Fruit fly (Drosophila melanogaster) whole organism, larva: ENCODE results near the gene Enoph.

Experiments used
- noc ChIP-seq: fragments of 200-800 bp; sonication (Bioruptor generic); optimal IDR thresholded peaks from 3 replicates; lab custom pipeline; 2019; ENCODE audit warnings: missing biosample characterization, mild to moderate bottlenecking, missing genetic modification characterization, moderate library complexity

Gene Enoph

dm6 chr3R:5256462-5257146, at the start of gene Enoph, which contains the start of gene Hph:
Gene Enoph (minus strand): TSS chr3R:5256681.
Gene Hph (plus strand): TSS chr3R:5257037.
- TF ChIP-seq noc (tag; lab: Kevin White, UChicago) = peak; percentile 77

dm6 chr3R:5305850-5306483, 49.5 kb upstream of the Enoph start:
- TF ChIP-seq noc (tag; lab: Kevin White, UChicago) = peak; percentile 26

- TF ChIP-seq noc (tag; lab: Kevin White, UChicago) = peak; percentile 90
Measured at dm6 chr3R:5302939-5303777, 46.7 kb upstream of the Enoph start.

DNA sequence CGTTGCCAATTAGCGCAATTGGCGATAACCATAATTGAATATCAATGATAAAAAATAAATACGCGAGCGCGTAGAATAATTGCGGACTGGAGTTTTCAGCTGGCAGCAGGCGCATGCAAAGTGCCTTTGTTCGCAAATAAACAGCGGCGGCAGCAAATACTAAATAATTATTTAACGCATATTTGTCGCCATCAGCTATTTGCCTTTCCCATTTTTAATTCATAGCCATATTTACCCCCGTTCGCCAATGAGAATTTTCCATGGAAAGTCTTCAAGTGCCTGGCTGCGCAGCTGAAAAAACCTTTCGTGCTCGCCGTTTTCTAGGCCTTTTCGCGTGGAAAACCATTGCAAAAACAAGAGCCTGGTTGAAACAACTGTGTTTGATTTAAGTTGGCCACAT, 45.4 kb upstream of the Enoph start:
- peak; percentile 60 for TF ChIP-seq noc (tag; lab: Kevin White, UChicago)

DNA sequence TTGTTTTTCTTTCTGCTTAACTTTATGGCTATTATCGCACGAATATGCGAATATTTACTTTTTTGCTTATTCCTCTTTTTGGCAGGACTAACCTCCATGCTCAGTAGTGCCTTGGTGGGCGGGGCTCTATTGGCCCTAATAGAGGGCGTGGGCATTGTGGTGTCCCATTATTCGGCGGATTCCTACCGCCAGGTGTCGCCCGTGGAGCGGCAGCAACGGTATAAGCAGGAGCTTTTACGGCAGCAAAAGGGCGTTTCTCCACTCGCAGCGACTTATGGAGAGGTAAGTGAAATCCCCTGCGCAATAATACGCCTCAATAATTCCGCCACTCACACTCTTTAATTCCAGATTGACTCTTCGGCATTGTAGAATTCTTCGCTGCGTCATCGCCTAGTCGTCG, 44.1 kb upstream of the Enoph start:
- no peak for TF ChIP-seq noc (tag; lab: Kevin White, UChicago)

DNA sequence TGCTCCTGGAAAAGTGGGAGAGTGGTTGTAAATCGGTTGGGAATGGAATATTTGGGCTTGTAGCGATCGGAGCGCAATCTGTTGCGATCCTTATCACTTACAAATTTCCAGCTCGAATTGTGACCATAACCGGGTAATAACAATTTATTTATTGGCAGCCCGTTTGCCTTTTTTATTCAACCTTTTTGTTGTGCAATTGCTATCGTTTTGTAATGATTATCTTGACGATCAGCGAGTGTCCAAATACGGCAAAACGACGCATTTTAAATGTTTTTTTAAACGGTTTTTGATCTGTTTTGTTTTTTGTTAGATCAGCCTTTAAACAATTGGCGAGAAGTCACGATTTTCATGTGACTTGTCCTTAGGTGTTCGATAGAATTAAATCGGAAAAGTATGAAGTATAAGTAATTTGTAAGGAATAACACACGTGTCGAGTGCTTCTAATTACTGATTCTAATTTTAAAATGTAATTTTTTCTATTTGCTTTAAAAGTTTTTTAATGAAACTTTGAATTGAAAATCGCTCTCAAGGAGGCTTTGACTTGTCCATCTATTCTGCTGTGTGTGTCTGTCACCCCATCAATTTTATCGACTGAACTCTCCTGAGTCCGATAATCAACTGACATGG, 43.2 kb upstream of the Enoph start, which contains the start of gene Tim17b1:
Gene Tim17b1, plus strand, starts transcription at position 577 of the 627 bp plus-strand sequence.
- TF ChIP-seq noc (tag; lab: Kevin White, UChicago) = no peak

DNA sequence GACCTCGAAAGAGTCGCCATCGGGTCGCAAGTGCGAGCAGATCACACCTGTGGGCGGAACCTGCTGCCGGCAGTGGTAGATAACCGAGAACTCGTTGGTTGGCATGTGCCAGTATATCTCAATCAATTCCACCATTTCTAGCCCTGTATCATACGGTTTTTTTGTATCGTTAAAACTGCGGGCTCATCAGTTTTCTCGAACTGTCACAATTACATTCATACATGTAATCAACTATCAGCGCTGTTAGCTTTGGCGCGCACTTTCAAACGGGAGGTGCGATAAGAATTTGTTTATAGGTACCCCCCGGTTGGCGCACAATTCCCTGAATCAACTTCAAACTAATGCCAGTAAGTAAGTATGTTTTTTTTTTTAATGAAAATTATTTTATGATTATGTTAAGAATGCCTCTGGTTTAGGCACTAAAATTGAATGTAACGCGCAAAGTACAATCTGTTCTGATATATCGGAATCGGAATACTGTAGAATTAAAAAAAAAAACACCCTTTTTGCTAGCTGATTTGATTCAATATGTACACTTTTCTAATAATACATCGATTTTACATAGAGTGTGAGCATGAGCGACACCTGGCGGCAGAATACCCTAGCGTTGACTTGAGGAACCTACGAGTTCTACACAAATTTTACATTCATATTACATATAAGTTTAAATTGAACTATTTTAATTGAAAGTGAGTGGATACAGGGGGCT, 42.3 kb upstream of the Enoph start:
- TF ChIP-seq noc (tag; lab: Kevin White, UChicago) = peak; percentile 0

- no peak for TF ChIP-seq noc (tag; lab: Kevin White, UChicago)
Measured at dm6 chr3R:5297315-5297714, 40.8 kb upstream of the Enoph start.

- peak; percentile 10 for TF ChIP-seq noc (tag; lab: Kevin White, UChicago)
Measured at dm6 chr3R:5295090-5295489, 38.6 kb upstream of the Enoph start.

- TF ChIP-seq noc (tag; lab: Kevin White, UChicago) = no peak
Measured at dm6 chr3R:5290738-5291137, 34.3 kb upstream of the Enoph start.

DNA sequence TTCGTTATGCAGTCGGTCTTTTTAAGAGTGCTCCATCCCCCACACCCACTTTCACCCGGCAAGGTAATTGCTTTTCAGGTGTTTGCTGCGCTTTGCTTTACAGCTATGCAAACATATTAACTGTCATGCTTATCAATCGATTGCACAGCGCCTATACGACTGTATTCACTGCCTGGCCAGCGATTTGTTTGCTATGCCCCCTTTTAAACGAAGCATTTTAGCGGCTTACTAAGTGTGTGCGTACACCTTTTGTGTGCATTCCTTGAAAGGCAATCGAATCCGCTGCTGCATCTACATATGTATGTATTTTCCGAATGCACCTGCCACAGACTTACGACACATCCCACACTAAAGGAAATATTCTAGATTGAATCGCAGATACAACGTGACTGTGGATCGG, 31.5 kb upstream of the Enoph start:
- no peak for TF ChIP-seq noc (tag; lab: Kevin White, UChicago)

DNA sequence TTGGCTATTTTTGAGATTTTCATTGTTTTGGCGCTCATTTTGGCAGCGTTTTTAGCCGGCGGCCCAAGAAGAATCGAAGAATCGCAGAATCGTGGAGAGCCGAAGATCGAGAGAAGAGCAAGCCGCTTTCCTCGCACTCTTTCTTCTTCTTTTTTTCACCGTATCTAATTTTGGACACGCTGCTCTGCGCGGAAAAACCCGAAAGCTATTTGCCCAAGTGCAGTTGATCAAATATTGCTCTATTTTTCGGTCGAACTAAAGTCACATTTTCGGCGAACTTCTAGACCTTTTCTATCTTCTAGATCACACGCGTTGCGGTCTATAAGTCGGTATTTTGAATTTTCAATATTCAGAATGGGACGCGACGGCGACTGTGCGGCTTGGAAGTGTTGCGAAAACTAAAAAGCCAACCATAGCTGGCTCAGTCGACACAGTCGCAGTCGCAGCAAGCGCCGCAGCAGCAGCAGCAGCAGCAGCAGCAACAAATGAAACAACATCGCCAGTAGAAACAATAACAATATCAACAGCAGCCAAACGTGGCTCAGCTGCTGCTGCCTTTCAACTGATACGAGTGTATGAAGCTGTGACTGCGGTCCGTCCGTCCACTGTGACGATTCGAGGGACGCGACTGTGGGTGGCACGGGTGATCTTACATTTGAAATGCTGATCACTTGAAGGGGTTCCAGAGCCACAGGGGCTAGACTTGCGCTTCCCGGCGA, 30.6 kb upstream of the Enoph start:
- TF ChIP-seq noc (tag; lab: Kevin White, UChicago) = peak; percentile 16

dm6 chr3R:5285937-5286336, 29.5 kb upstream of the Enoph start:
- no peak for TF ChIP-seq noc (tag; lab: Kevin White, UChicago)

DNA sequence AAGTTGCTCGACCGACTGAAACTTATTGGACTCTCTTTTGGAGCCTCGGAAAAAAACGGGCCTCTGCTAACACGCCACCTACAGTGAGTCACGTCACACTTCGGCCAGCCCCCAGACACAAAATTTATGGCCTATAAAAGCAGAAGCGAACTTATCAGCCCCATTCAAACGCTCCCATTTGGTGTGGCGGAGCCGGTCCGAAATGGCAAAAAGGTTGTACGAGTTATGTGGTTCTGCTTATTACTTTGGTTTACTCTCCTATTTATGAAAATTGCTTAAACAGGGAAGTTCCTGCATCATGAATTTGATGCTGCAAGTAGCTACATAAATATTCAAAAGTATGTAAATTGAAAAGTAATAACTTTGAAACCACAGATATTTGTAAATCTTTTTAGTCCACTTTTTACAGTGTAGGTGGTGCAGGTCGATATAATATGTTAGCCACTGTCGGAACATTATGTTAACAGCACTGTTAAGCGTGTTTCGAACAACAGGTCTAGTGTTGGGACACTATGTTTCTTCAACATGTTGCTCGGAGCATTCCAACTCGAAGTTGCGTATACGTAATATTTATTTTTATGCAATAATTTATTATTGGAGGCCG, 27.0 kb upstream of the Enoph start:
- peak; percentile 93 for TF ChIP-seq noc (tag; lab: Kevin White, UChicago)
